Fruit fly (Drosophila melanogaster): ENCODE measurements around the gene VhaSFD.

The VhaSFD gene

dm6 chr2L:16727578-16728023 lies at the start of gene VhaSFD:
Gene VhaSFD (minus strand): TSS chr2L:16727826.
- peak; percentile 44 for TF ChIP-seq CG17801 (GFP tag; optimal IDR thresholded peaks at IDR 0.05; ENCODE audit: partially characterized antibody)

DNA sequence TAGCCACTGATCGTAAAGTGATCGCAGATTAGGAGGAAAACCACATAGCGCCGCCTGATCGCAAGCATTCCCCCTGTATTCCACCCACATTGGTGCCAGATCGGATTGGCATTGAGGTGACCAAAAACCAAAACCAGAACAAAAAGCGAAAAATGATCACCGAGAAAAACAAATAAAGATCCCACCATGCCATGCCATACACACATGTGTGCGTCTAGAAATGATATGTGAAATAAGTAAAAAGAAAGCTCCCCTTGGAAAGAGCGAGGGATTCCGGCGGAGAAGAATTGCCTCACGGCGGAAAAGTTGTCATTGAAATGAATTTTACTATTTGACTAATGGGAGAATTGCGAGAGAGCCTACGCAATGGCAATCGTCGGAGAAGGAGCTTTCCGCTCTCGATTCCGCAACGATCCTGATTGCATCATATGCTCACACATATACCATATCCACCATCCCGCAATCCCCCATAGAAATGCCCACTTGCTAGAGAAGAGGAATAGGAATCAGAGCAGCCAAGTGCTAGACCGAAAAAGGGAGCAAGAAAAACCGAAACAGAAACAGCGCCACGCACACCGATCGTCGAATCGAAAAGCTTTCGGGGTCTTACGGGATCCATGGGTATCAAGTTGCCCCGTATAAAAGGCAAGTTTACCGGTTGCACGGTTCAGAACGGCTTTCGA lies 38.6 kb upstream of the VhaSFD start, which contains the start of gene Mhc:
TSS of gene Mhc (plus strand) at position 497 of the 683 bp plus-strand sequence.
- no peak for TF ChIP-seq CG17801 (GFP tag; optimal IDR thresholded peaks at IDR 0.05; ENCODE audit: partially characterized antibody)

dm6 chr2L:16764480-16764879 lies 36.9 kb upstream of the VhaSFD start:
- TF ChIP-seq CG17801 (GFP tag; optimal IDR thresholded peaks at IDR 0.05; ENCODE audit: partially characterized antibody) = no peak

DNA sequence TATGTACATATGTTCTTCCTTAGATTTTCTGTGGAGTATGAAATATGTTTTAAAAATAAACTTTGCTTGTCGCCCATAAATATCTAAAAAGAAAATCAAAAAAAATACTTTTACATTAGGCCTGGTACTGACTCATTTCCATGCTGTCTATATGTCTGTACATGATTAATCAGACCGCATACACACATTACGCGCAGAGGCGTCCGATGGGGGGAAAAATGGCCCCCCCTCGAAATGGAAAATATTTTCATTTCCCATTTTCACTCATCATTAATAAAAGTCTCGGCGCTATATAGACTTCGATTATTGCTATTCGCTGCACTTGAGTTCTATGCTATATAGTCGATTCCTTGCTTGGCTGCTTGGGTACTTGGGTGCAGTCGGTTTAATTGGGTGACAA lies 34.3 kb upstream of the VhaSFD start:
- no peak for TF ChIP-seq CG17801 (GFP tag; optimal IDR thresholded peaks at IDR 0.05; ENCODE audit: partially characterized antibody)

dm6 chr2L:16760504-16761417 lies 33.1 kb upstream of the VhaSFD start, which contains the start of gene ppk17:
Gene ppk17 (minus strand): TSS chr2L:16760554.
- no peak for TF ChIP-seq CG17801 (GFP tag; optimal IDR thresholded peaks at IDR 0.05; ENCODE audit: partially characterized antibody)

DNA sequence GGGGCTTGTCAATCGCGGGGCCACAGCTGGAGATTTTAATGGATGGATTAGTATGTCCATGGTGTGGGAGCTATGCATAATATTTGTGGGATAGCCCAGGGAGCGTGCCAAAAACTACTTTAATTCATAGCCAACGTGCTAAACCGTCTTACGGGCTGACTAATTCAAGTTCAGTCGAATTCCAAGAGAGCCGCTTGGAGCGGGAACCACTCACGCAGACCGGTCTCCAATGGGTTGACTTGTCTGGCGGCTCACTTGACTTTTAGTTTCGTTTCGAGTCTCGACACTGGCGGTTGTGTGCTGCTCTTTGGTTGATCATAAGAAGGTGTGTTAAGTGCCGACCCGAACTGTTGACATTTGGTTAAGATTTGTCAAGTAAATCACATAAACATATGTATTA lies 26.4 kb upstream of the VhaSFD start, which contains the start of gene yellow-b:
TSS of gene yellow-b (plus strand) at position 263 of the 400 bp plus-strand sequence.
- TF ChIP-seq CG17801 (GFP tag; optimal IDR thresholded peaks at IDR 0.05; ENCODE audit: partially characterized antibody) = no peak

DNA sequence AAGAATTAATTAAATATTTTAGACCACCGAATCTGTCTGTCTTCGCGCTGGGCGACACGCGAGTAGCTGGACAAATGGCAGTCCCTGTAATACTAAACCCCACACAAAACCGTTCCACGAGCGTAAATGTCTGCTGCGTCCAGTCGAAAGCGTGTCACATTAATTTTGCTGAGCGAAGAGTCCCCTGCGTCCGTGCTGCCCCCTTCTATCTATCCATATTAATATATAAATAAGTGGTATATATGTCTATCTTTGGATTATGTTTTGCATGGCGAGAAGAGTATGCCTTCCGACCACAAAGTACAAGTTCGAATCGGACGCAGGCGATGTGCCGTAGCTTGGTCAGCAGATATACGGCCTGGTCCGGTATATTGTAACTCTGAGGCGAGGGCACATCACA lies 24.7 kb upstream of the VhaSFD start:
- no peak for TF ChIP-seq CG17801 (GFP tag; optimal IDR thresholded peaks at IDR 0.05; ENCODE audit: partially characterized antibody)

DNA sequence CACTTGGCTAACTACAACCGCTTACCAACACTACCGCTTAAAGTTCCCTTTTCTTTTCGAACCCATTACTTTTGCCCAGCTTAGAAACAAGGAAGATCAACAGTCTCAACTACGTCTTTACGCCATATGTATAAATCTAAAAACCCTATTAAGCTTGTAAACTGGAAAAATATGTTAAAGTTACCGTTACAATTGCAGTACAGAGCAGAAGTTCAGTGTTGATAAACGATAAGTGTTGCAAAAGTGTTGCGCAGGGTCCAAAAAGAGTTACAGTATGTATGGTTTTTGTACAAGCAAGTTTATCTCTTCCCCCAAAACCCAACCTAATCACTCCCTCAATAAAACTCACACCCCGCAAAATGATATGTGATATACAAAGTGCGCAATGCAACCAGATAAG lies 19.5 kb upstream of the VhaSFD start:
- TF ChIP-seq CG17801 (GFP tag; optimal IDR thresholded peaks at IDR 0.05; ENCODE audit: partially characterized antibody) = no peak

- no peak for TF ChIP-seq CG17801 (GFP tag; optimal IDR thresholded peaks at IDR 0.05; ENCODE audit: partially characterized antibody)
Measured at dm6 chr2L:16743055-16743805, 15.6 kb upstream of the VhaSFD start, which contains the start of the genes LSm7 and BuGZ. Gene LSm7 (minus strand): TSS chr2L:16743100. Gene BuGZ (plus strand): TSS chr2L:16743405.

DNA sequence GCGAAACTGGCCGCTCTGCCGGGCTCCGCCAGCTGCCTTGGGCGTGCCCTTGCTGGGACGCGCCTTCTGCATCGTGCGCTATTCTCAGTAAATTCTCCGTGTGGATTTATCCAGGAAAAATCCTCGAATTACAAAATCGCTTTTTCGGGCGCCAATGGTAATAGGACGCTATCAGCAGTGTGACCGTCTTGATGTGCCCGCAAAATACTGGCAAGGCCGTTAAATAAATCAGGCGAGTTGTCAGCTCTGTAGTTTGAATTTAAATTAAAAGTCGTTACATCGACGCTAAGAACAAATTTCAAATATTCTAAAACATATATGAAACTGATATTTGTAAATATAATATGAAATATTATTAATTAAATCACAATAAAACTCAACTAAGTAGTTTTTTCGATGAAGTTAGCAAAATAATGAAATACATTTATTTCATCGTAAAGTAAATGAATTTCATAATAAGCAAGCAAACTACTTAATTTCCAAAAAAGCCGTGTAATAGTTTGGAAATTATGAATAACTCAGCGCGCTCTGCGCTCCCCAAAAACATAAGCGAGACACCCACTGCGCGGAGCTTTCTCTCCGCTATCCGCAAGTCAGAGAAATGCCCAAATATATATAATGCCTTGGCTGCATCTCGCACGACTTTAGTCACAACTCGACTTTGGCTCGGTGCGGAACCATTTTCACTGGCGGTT lies 10.7 kb upstream of the VhaSFD start, which contains the start of the genes glu and ChLD3:
TSS of gene glu (minus strand) at position 183 of the 695 bp plus-strand sequence.
TSS of gene ChLD3 (plus strand) at position 645 of the 695 bp plus-strand sequence.
- no peak for TF ChIP-seq CG17801 (GFP tag; optimal IDR thresholded peaks at IDR 0.05; ENCODE audit: partially characterized antibody)

dm6 chr2L:16732338-16732892 lies 4.8 kb upstream of the VhaSFD start, which contains the start of gene Nubp1:
Gene Nubp1 (plus strand): TSS chr2L:16732550.
- no peak for TF ChIP-seq CG17801 (GFP tag; optimal IDR thresholded peaks at IDR 0.05; ENCODE audit: partially characterized antibody)

DNA sequence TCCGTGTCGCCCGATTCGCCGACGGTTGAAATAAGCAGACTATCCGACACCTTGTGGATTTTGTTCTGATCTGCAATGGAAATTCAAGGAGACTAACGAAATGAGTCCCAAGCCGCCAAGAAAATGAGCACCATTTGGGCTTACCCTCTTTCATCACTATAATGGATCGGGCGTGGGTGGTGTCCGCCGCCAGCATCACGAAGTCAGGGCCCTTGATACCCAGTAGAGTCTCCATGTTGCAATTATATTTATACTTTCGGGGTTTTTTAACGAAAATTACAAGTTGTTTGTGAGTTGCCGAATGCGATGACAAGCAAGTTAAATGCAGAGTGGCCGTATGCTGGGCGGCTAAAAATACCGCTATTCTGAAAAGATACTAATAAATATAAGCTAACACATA lies 4.2 kb upstream of the VhaSFD start, which contains the start of gene Prosbeta4:
TSS of gene Prosbeta4 (minus strand) at position 335 of the 400 bp plus-strand sequence.
- no peak for TF ChIP-seq CG17801 (GFP tag; optimal IDR thresholded peaks at IDR 0.05; ENCODE audit: partially characterized antibody)

DNA sequence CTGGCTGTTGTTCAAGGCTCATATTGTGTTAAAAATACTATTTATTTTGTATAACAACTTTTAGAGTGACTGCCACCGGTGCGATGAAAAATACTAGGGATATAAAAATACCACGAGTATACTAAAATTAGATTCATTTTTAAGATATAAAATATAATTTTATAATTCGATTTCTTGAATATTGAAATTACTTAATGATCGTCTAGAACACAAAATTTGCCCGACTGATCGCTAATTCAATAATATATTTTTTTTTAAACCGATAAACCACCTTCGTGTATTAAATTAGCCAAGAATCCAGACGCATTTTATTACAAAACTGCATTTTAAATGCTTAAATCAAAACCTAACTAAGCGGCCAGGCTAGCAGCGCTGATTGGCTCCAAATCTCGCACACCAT lies 3.3 kb upstream of the VhaSFD start, which contains the start of gene CG17996:
TSS of gene CG17996 (minus strand) at position 101 of the 400 bp plus-strand sequence.
- no peak for TF ChIP-seq CG17801 (GFP tag; optimal IDR thresholded peaks at IDR 0.05; ENCODE audit: partially characterized antibody)

Measured in ovary, adult (tissue).